Worm (Caenorhabditis elegans): ENCODE data around the gene T26E4.9.

- TF ChIP-seq unc-62 (GFP tag; optimal IDR thresholded peaks at IDR 0.05) (no peak), snpc-4 (tag; optimal IDR thresholded peaks at IDR 0.05) (no peak), fkh-10 (GFP tag; optimal IDR thresholded peaks at IDR 0.05) (no peak), nhr-76 (tag; optimal IDR thresholded peaks at IDR 0.05) (no peak), pqm-1 (tag; optimal IDR thresholded peaks at IDR 0.05) (no peak), ZK546.5 (tag; optimal IDR thresholded peaks at IDR 0.05) (no peak), pha-4 (tag; optimal IDR thresholded peaks at IDR 0.05) (no peak), sea-2 (GFP tag; optimal IDR thresholded peaks at IDR 0.05) (no peak), elt-3 (tag; optimal IDR thresholded peaks at IDR 0.05) (no peak)
Observed at ce11 chrV:15781086-15781485, 21.4 kb downstream of the T26E4.9 start, which contains the start of gene T26E4.2.

Data from whole organism, L3 larva.